Worm (Caenorhabditis elegans) whole organism, early embryonic: Measurements from ENCODE around the gene F58A4.2.

ENCODE experiments used
- ama-1 ChIP-seq: fragments of 150-350 bp; optimal IDR thresholded peaks from 2 replicates; lab custom pipeline; 2014
- ceh-13 ChIP-seq: fragments of 200-800 bp; sonication (Bioruptor generic); optimal IDR thresholded peaks from 2 replicates; lab custom pipeline; 2018; ENCODE audit warnings: mild to moderate bottlenecking, missing genetic modification characterization, missing compliant biosample characterization
- ceh-36 ChIP-seq: sonication (generic microtip); optimal IDR thresholded peaks from 2 replicates; lab custom pipeline; 2016; ENCODE audit warnings: missing genetic modification characterization, inconsistent platforms, missing compliant biosample characterization
- tbx-37 ChIP-seq: fragments of 200-800 bp; sonication (Bioruptor generic); conservative IDR thresholded peaks from 2 replicates; pipeline ENCODE4 v1.3.6; 2022; ENCODE audit warnings: missing genetic modification reagents, missing genetic modification characterization, missing compliant biosample characterization
- tra-4 ChIP-seq: sonication (generic microtip); optimal IDR thresholded peaks from 2 replicates; lab custom pipeline; 2017; ENCODE audit warnings: missing genetic modification characterization, missing compliant biosample characterization

DNA sequence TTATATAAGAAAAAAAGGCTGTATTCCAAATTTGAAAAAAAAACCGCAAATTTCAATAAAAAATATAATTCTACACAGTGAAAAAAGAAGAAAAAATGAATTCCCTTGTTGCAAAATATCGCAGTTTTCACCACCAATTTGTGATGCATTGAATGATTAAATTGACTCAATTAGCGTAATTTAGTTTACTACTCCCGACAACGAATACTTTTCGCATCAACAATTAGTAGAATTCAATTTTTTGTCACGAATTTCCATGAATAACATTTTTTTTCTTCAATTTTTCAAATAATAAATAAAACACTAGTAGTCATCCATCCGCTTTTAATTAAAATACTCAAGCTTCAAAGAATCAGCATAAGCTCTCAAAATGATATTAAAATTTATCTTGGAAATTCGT lies 15.2 kb downstream of the F58A4.2 start:
- TF ChIP-seq tbx-37 (GFP tag; lab: Robert Waterston, UW): no peak
- TF ChIP-seq tra-4: no peak
- no peak for TF ChIP-seq ceh-13 (GFP tag; lab: Kevin White, UChicago)
- TF ChIP-seq ama-1 (lab: Kevin White, UChicago): no peak
- no peak for TF ChIP-seq ceh-36
